Worm (Caenorhabditis elegans): Measurements from ENCODE around the gene vps-52.

The vps-52 gene

DNA sequence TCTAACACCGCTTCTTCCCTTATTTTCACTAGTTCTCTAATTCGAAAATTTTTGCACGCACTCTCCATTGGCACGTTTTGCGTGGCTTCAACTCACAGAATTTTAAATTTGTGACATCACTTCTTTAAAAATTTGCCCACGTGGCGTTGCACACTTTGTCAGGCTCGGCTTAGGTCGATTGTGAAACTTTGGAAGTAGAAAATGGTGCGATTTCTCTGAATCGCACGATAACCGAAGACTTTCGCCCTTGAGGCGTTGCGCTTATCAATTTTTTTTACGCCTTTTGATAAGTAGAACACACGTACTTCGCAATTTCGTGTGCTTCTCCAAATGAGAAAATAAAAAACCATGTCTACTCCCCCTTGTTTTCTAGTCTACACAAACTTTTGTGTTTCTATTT is 13.2 kb downstream of the vps-52 start:
- TF ChIP-seq W03F9.2 (tag; optimal IDR thresholded peaks at IDR 0.05): no peak
- no peak for TF ChIP-seq him-1 (tag; optimal IDR thresholded peaks at IDR 0.05)
- TF ChIP-seq dao-5 (tag; optimal IDR thresholded peaks at IDR 0.05): no peak

DNA sequence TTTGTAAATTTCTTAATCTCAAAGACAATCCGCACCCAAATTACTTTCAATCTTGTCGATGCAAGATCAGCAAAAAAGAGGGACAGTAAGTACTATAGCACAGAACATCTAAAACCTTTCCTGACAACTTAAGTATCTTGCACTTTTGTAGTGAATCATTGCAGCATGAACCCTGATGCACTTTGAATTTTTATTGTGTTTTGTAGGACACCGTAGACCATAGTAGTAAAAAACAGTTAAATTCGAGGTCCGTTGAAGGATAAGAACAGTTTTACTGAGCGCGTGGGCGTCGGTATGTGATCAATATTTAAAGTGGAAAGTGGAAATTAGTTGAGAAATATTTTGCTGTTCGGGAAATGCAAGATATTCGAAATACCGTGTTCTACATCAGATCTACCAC is 17.1 kb downstream of the vps-52 start:
- TF ChIP-seq W03F9.2 (tag; optimal IDR thresholded peaks at IDR 0.05): no peak
- TF ChIP-seq dao-5 (tag; optimal IDR thresholded peaks at IDR 0.05): no peak
- no peak for TF ChIP-seq him-1 (tag; optimal IDR thresholded peaks at IDR 0.05)

DNA sequence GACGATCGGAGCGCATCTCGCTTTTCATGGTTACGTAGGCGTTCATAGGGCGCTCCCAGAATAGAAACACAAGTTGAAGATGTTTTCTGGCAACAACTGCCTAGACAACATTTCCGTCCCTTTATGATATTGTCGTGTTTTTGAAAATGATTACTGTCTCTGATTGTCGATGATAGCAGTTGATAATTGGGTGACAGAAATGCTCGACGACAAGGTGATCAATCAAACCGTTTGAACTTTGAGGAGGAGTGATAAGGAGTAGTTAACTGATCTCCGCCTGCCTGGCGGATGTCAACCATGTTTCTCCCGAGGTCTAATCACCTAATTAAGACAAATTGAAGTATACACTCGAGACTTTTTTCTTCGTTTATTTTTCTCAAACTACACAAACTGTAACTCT is 18.8 kb downstream of the vps-52 start:
- TF ChIP-seq him-1 (tag; optimal IDR thresholded peaks at IDR 0.05) (no peak), dao-5 (tag; optimal IDR thresholded peaks at IDR 0.05) (no peak), W03F9.2 (tag; optimal IDR thresholded peaks at IDR 0.05) (no peak)

DNA sequence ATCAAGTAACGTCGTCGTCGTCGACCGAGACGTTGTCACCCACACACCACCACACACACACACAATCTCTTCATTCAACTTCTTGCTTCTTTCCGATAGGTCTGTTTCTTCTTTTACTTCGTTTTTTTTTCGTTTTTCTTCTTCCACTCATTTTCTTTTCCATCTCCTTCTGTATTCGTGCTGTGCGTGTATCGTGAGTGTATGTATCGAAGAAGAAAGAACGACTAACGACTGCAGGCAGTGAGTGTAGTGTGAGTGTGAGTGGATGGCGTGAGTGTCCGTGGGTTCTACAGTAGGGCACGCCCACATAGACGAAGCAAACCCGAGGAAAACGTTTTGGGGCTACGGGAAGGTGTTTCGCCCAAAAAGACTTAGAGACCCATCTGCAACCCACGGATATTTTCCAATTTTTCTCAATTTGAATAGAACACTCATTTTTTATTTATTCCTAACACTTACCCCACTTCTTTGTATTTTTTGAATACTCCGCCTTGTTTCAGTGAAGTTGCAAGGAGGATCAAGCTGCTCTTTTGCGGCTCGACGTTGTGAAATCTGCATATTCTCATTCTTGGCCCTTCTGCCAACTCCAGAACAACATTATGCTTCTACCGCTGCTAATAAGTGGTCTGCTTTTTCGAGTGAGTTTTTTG is 20.6 kb downstream of the vps-52 start, which contains the start of gene adt-2:
TSS of gene adt-2 (plus strand) at position 600 of the 650 bp plus-strand sequence.
- no peak for TF ChIP-seq dao-5 (tag; optimal IDR thresholded peaks at IDR 0.05)
- no peak for TF ChIP-seq him-1 (tag; optimal IDR thresholded peaks at IDR 0.05)
- TF ChIP-seq W03F9.2 (tag; optimal IDR thresholded peaks at IDR 0.05): no peak

DNA sequence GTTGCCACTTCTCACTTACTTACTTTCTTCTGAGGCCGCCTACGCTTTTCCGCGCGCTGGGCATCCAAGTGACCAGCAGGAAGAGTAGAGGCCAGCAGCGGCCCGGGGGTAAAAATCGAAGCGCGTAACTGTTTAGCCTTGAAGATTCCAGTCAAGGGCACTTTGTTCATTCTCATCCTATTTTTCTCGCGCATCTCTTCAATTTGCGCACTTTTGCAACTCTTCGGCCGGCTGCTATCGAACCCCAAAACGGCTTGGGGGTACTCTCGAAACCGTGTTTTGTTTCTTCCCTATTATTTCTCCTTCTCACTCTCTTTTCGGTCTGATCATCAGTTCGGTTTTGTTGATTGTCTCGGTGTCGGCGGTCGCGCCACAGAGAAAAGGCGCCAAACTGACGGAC is 21.5 kb downstream of the vps-52 start:
- no peak for TF ChIP-seq him-1 (tag; optimal IDR thresholded peaks at IDR 0.05)
- TF ChIP-seq dao-5 (tag; optimal IDR thresholded peaks at IDR 0.05): no peak

DNA sequence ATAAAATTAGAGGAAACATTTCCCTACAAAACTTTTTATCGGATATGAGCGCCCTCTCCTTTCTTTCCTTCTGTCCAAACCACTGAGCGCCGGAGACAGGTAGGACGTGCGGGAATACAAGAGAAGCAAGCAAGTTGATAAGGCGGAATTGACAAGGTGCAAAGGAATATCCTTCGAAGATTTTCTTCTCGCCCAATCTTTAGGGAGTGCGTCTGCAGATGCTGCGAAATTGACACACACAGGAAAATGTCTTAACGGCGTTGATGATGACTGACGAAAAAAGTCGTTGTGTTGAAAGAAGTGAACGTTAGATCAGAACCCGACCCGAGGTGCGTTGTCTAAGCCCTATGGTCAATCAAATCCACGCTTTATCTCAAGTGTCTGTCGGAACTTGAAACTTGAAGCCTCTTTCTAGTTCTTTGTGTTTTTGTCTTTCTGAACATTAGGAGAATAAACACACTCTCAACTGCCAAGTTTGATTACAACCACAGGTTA is 22.7 kb downstream of the vps-52 start:
- TF ChIP-seq dao-5 (tag; optimal IDR thresholded peaks at IDR 0.05) (no peak), W03F9.2 (tag; optimal IDR thresholded peaks at IDR 0.05) (no peak), him-1 (tag; optimal IDR thresholded peaks at IDR 0.05) (no peak)

DNA sequence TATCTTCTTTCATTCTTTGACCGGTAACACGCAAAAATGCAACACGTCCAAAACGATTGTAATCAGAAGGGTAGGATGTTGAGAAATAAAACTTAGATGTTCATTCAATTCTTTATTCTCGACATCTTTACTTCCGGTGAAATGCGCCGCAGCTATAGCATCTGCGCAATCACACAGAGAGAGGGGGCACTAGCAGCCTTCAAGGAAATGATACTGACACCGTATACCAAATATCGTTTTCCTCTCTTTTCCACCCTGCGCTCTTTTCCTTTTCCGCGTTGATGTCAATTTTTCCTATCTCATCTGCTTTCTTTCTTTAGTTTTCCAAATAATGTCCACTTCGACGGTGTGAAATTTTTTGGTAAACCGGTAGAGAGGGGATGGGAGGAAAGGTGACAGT is 25.6 kb downstream of the vps-52 start:
- TF ChIP-seq dao-5 (tag; optimal IDR thresholded peaks at IDR 0.05): no peak
- no peak for TF ChIP-seq him-1 (tag; optimal IDR thresholded peaks at IDR 0.05)
- no peak for TF ChIP-seq W03F9.2 (tag; optimal IDR thresholded peaks at IDR 0.05)

DNA sequence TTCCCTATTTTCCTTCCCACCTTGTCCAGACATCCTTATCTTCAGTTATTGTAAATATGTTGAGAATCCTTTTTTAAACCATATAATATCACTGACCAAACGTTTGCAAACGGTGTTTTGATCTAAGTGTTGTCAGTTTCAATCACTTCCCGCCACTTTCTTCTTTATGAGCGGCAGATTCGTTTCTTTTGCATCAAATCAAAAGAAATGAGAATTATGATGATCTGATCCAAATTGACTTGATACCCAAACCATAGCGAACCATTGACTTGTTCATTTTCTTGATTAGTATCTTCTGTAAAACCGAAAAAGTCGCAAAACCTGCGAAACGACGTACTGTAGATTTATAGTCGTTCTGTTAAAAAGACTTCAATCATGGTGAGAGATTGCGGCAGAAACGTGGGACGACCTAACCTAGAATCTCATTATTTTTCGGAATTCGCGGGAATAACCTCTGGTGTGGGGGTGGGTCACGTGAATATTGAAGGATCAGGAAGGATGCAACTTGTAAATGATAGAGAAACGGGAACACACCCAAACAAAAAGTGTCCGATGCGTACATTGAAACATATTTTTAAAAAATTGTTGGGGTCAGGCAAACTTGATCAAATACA is 28.9 kb downstream of the vps-52 start:
- TF ChIP-seq him-1 (tag; optimal IDR thresholded peaks at IDR 0.05): no peak
- TF ChIP-seq W03F9.2 (tag; optimal IDR thresholded peaks at IDR 0.05): no peak
- TF ChIP-seq dao-5 (tag; optimal IDR thresholded peaks at IDR 0.05): no peak

DNA sequence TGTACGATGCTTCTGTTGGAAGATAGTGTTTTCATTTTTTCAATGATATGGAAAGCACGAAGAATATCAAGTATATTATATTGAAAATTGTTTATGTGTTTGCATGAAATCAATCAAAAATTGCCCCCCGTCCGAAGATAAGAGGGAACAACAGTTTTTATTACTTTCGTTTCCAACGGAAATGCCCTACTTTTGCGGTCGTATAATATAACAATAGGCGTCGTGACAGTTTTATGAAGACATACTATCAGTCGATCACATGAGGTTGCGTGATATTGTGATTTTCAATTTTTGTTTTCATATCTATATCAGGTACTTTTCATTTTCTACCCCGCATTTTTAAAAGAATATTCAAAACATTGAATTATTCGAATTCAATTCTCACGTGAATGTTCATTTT is 30.9 kb downstream of the vps-52 start:
- no peak for TF ChIP-seq him-1 (tag; optimal IDR thresholded peaks at IDR 0.05)
- TF ChIP-seq W03F9.2 (tag; optimal IDR thresholded peaks at IDR 0.05): no peak
- TF ChIP-seq dao-5 (tag; optimal IDR thresholded peaks at IDR 0.05): no peak

DNA sequence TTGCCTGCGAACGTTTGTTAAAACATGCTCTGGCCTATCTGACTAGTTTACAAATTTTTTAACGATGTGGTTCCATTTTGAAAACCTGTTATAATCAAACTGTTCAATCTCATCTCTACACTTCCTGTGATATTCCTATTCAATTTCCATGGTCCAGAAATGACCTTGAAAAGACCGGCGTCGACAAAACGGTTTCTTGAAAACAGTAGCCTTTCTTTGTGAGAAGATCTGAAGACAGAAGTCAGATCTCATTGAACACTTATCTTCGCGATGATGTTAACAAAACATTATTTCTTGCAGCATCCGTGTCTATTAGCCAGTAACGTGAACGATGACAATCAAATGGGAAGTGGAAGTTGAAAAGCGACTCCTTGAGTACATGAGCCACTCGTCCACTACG is 31.5 kb downstream of the vps-52 start, which contains the start of gene C44E12.1:
TSS of gene C44E12.1 (plus strand) at position 301 of the 400 bp plus-strand sequence.
- TF ChIP-seq him-1 (tag; optimal IDR thresholded peaks at IDR 0.05): no peak
- TF ChIP-seq dao-5 (tag; optimal IDR thresholded peaks at IDR 0.05): no peak
- no peak for TF ChIP-seq W03F9.2 (tag; optimal IDR thresholded peaks at IDR 0.05)

DNA sequence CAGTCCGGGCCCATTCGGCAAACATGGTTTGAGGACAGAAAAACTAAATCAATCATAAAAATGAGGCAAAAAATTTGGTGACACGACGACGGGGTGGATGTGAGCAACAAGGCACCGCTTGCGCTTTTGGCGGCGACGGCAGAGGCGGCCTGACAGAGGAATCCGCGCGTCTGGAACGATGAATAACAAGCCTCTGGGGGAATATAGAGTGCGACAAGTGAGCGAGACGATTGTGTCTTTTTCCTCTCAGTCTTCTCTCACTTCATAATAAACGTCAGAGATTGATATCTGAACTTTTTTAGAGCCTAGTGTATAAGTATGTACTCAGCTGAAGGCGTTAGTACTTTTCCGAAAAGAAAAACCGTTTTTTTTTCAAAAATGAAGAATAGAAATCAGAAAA is 42.9 kb downstream of the vps-52 start, which contains the start of gene twk-17:
TSS of gene twk-17 (minus strand) at position 101 of the 400 bp plus-strand sequence.
- TF ChIP-seq dao-5 (tag; optimal IDR thresholded peaks at IDR 0.05) (no peak), W03F9.2 (tag; optimal IDR thresholded peaks at IDR 0.05) (no peak), him-1 (tag; optimal IDR thresholded peaks at IDR 0.05) (no peak)

DNA sequence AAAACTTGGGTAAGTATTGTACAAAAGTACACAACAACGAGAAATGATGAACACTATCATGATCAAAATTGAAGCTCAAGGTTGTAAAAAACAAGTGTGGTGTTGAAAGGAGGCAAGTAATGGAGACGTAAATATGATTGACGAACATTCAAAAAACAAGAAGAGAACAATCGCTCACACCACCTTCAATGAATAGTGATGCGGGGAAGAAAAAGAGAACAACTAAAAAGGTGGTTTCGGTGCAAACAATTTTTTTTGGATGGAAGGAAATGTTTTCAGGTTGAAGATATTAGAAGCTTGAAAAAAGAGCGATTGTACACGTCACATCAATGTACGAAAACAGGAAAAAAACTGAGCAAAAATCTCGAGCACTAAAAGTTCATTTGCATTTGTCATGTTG is 49.3 kb downstream of the vps-52 start:
- no peak for TF ChIP-seq him-1 (tag; optimal IDR thresholded peaks at IDR 0.05)
- no peak for TF ChIP-seq W03F9.2 (tag; optimal IDR thresholded peaks at IDR 0.05)
- TF ChIP-seq dao-5 (tag; optimal IDR thresholded peaks at IDR 0.05): no peak

All from whole organism, L4/young adult.